Worm (Caenorhabditis elegans) whole organism, L2 larva: ENCODE measurements around the gene rod-1.

Experiments
- C34F6.9 ChIP-seq: fragments of 150-350 bp; optimal IDR thresholded peaks from 2 replicates; lab custom pipeline; 2014; ENCODE audit warnings: missing biosample characterization, missing genetic modification characterization
- F13H6.1 ChIP-seq: sonication (generic microtip); optimal IDR thresholded peaks from 2 replicates; lab custom pipeline; 2016; ENCODE audit warnings: missing genetic modification characterization, missing compliant biosample characterization
- R02D3.7 ChIP-seq: fragments of 150-350 bp; optimal IDR thresholded peaks from 2 replicates; lab custom pipeline; 2014; ENCODE audit warnings: missing biosample characterization, missing genetic modification characterization
- Y55F3AM.14 ChIP-seq: fragments of 200-800 bp; sonication (Bioruptor generic); optimal IDR thresholded peaks from 2 replicates; lab custom pipeline; 2018; ENCODE audit warnings: mild to moderate bottlenecking, missing genetic modification characterization, missing compliant biosample characterization
- ZK546.5 ChIP-seq: sonication (generic microtip); optimal IDR thresholded peaks from 2 replicates; lab custom pipeline; 2017; ENCODE audit warnings: missing biosample characterization, missing genetic modification characterization
- alr-1 ChIP-seq: fragments of 150-350 bp; optimal IDR thresholded peaks from 2 replicates; lab custom pipeline; 2014; ENCODE audit warnings: missing biosample characterization, missing genetic modification characterization
- ama-1 ChIP-seq: fragments of 150-350 bp; optimal IDR thresholded peaks from 2 replicates; lab custom pipeline; 2018; ENCODE audit warnings: inconsistent platforms
- blmp-1 ChIP-seq: sonication (generic microtip); optimal IDR thresholded peaks from 2 replicates; lab custom pipeline; 2017; ENCODE audit warnings: missing genetic modification characterization, mild to moderate bottlenecking, missing compliant biosample characterization, antibody characterized with exemption, moderate library complexity; ENCODE audit not compliant: insufficient read depth
- ceh-16 ChIP-seq: fragments of 150-350 bp; optimal IDR thresholded peaks from 2 replicates; lab custom pipeline; 2014; ENCODE audit warnings: missing biosample characterization, missing genetic modification characterization
- ceh-82 ChIP-seq: fragments of 150-350 bp; optimal IDR thresholded peaks from 2 replicates; lab custom pipeline; 2014; ENCODE audit warnings: missing biosample characterization, missing genetic modification characterization
- crh-2 ChIP-seq: sonication (generic microtip); optimal IDR thresholded peaks from 2 replicates; lab custom pipeline; 2017; ENCODE audit warnings: missing biosample characterization, missing genetic modification characterization
- dmd-4 ChIP-seq: sonication (generic microtip); optimal IDR thresholded peaks from 2 replicates; lab custom pipeline; 2017; ENCODE audit warnings: missing biosample characterization, missing genetic modification characterization
- egl-27 ChIP-seq: sonication (generic microtip); optimal IDR thresholded peaks from 3 replicates; lab custom pipeline; 2017; ENCODE audit warnings: missing biosample characterization, missing genetic modification reagents, missing genetic modification characterization
- elt-1 ChIP-seq: fragments of 150-350 bp; optimal IDR thresholded peaks from 2 replicates; lab custom pipeline; 2014; ENCODE audit warnings: missing biosample characterization, missing genetic modification characterization
- gmeb-1 ChIP-seq: fragments of 150-350 bp; optimal IDR thresholded peaks from 2 replicates; lab custom pipeline; 2014; ENCODE audit warnings: missing biosample characterization, missing genetic modification characterization
- lin-13 ChIP-seq: fragments of 150-350 bp; optimal IDR thresholded peaks from 2 replicates; lab custom pipeline; 2014; ENCODE audit warnings: missing biosample characterization, missing genetic modification reagents, missing genetic modification characterization
- lsy-2 ChIP-seq, 2 experiments: fragments of 150-350 bp in 1 of 2; sonication (generic microtip) in 1 of 2; optimal IDR thresholded peaks; 2 replicates each; lab custom pipeline; 2014 to 2017; ENCODE audit warnings: missing biosample characterization in 2 of 2, missing genetic modification characterization in 2 of 2
- mab-5 ChIP-seq: fragments of 150-350 bp; optimal IDR thresholded peaks from 2 replicates; lab custom pipeline; 2014; ENCODE audit warnings: missing biosample characterization, missing genetic modification characterization
- mbf-1 ChIP-seq: sonication (generic microtip); optimal IDR thresholded peaks from 2 replicates; lab custom pipeline; 2017; ENCODE audit warnings: missing biosample characterization, missing genetic modification characterization
- mdl-1 ChIP-seq, 2 experiments: fragments of 150-350 bp in 1 of 2; sonication (generic microtip) in 1 of 2; optimal IDR thresholded peaks; 2 replicates each; lab custom pipeline; 2017; ENCODE audit warnings: missing biosample characterization in 2 of 2, missing genetic modification characterization in 2 of 2
- nhr-10 ChIP-seq: sonication (generic microtip); optimal IDR thresholded peaks from 2 replicates; lab custom pipeline; 2017; ENCODE audit warnings: missing biosample characterization, missing genetic modification characterization
- nhr-11 ChIP-seq: fragments of 150-350 bp; optimal IDR thresholded peaks from 2 replicates; lab custom pipeline; 2014; ENCODE audit warnings: missing biosample characterization, missing genetic modification characterization
- nhr-12 ChIP-seq: fragments of 150-350 bp; optimal IDR thresholded peaks from 2 replicates; lab custom pipeline; 2014; ENCODE audit warnings: missing biosample characterization, missing genetic modification characterization
- nhr-129 ChIP-seq: fragments of 150-350 bp; optimal IDR thresholded peaks from 2 replicates; lab custom pipeline; 2014; ENCODE audit warnings: missing biosample characterization, missing genetic modification characterization
- nhr-21 ChIP-seq: fragments of 150-350 bp; optimal IDR thresholded peaks from 2 replicates; lab custom pipeline; 2014; ENCODE audit warnings: missing biosample characterization, missing genetic modification characterization
- nhr-237 ChIP-seq: fragments of 150-350 bp; optimal IDR thresholded peaks from 2 replicates; lab custom pipeline; 2014; ENCODE audit warnings: missing biosample characterization, missing genetic modification characterization
- nhr-25 ChIP-seq: fragments of 150-350 bp; sonication (generic microtip); optimal IDR thresholded peaks from 3 replicates; lab custom pipeline; 2014; ENCODE audit warnings: missing biosample characterization, missing genetic modification characterization
- nhr-6 ChIP-seq: fragments of 150-350 bp; optimal IDR thresholded peaks from 2 replicates; lab custom pipeline; 2014; ENCODE audit warnings: missing biosample characterization, missing genetic modification characterization
- sem-4 ChIP-seq: fragments of 150-350 bp; optimal IDR thresholded peaks from 2 replicates; lab custom pipeline; 2014; ENCODE audit warnings: missing biosample characterization, missing genetic modification reagents, missing genetic modification characterization
- skn-1 ChIP-seq: sonication (generic microtip); optimal IDR thresholded peaks from 2 replicates; lab custom pipeline; 2017; ENCODE audit warnings: missing biosample characterization, missing genetic modification characterization
- sma-3 ChIP-seq: sonication (generic microtip); optimal IDR thresholded peaks from 2 replicates; lab custom pipeline; 2016; ENCODE audit warnings: missing genetic modification reagents, missing genetic modification characterization, missing compliant biosample characterization
- sma-9 ChIP-seq, 2 experiments: fragments of 150-350 bp in 1 of 2; sonication (generic microtip) in 1 of 2; optimal IDR thresholded peaks; 2 replicates each; lab custom pipeline; 2014 to 2016; ENCODE audit warnings: missing genetic modification characterization in 2 of 2, mild to moderate bottlenecking in 1 of 2, missing biosample characterization in 1 of 2, missing compliant biosample characterization in 1 of 2, missing genetic modification reagents in 1 of 2, moderate library complexity in 1 of 2
- snpc-4 ChIP-seq: fragments of 150-350 bp; optimal IDR thresholded peaks from 2 replicates; lab custom pipeline; 2014; ENCODE audit warnings: missing biosample characterization, missing genetic modification characterization
- unc-55 ChIP-seq: fragments of 150-350 bp; sonication (generic microtip); optimal IDR thresholded peaks from 3 replicates; lab custom pipeline; 2014; ENCODE audit warnings: missing biosample characterization, missing genetic modification reagents, missing genetic modification characterization
- zag-1 ChIP-seq: fragments of 150-350 bp; optimal IDR thresholded peaks from 2 replicates; lab custom pipeline; 2014; ENCODE audit warnings: missing biosample characterization, missing genetic modification characterization
- ztf-1 ChIP-seq: fragments of 200-800 bp; sonication (Bioruptor generic); conservative IDR thresholded peaks from 2 replicates; pipeline ENCODE4 v1.3.6; 2022; ENCODE audit warnings: missing genetic modification characterization, missing compliant biosample characterization
- ztf-11 ChIP-seq: sonication (generic microtip); optimal IDR thresholded peaks from 2 replicates; lab custom pipeline; 2017; ENCODE audit warnings: missing biosample characterization, missing genetic modification characterization

Gene rod-1

DNA sequence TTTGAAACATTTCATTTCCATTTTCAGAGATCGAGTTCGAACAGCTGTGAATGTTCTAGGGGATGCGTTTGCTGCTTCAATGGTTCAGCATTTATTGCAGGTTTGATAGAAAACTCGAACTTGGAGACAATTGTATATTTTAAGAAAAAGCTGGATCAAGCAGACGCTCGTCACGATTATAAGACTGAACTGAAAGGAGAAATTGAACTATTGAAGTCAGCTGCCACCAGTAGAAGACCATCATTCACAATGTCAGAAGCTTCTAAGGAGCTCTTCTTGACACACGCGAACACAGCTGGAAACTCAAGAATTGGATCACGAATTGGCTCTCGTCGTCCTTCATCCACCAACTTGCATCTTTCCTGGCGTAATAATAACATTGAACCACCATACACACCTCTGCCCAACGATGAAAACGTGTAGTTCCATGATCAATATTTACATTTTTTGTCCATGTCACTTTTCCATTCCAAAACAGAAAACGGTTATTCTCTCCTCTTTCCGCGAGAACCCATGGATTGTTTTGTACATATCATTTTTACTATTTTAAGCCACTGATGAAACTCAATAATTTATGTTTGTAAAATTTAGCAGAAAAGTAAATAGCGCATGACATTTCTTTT lies 27.7 kb downstream of the rod-1 start (continued):
- no peak for TF ChIP-seq Y55F3AM.14 (GFP tag; lab: Kevin White, UChicago)
- TF ChIP-seq sma-9 (GFP tag; optimal IDR thresholded peaks at IDR 0.05; lab: Kevin White, UChicago), result peak; percentile 66
- no peak for TF ChIP-seq sma-9 (tag; optimal IDR thresholded peaks at IDR 0.05; lab: Kevin White, UChicago)
- peak; percentile 23 for TF ChIP-seq nhr-25 (tag; lab: Kevin White, UChicago)
- no peak for TF ChIP-seq dmd-4 (tag; lab: Kevin White, UChicago)
- TF ChIP-seq ztf-1, result no peak
- TF ChIP-seq mbf-1, result no peak
- TF ChIP-seq ama-1 (lab: Kevin White, UChicago), result peak; percentile 78
- no peak for TF ChIP-seq elt-1
- no peak for TF ChIP-seq ceh-82
- no peak for TF ChIP-seq mab-5 (tag; lab: Kevin White, UChicago)
- TF ChIP-seq mdl-1 (tag; optimal IDR thresholded peaks at IDR 0.05; lab: Kevin White, UChicago), result no peak
- TF ChIP-seq blmp-1 (tag; lab: Kevin White, UChicago), result no peak
- TF ChIP-seq snpc-4 (tag; lab: Kevin White, UChicago), result no peak
- TF ChIP-seq F13H6.1 (tag; lab: Kevin White, UChicago), result no peak
- no peak for TF ChIP-seq egl-27 (tag; lab: Kevin White, UChicago)
- peak in 1 of 2 experiments; percentile 33 for TF ChIP-seq lsy-2 (tag; optimal IDR thresholded peaks at IDR 0.05; lab: Kevin White, UChicago)
- no peak for TF ChIP-seq ceh-16 (tag; lab: Kevin White, UChicago)
- TF ChIP-seq skn-1 (tag; lab: Kevin White, UChicago), result no peak
- TF ChIP-seq ztf-11 (tag; lab: Kevin White, UChicago), result no peak
- no peak for TF ChIP-seq nhr-21

DNA sequence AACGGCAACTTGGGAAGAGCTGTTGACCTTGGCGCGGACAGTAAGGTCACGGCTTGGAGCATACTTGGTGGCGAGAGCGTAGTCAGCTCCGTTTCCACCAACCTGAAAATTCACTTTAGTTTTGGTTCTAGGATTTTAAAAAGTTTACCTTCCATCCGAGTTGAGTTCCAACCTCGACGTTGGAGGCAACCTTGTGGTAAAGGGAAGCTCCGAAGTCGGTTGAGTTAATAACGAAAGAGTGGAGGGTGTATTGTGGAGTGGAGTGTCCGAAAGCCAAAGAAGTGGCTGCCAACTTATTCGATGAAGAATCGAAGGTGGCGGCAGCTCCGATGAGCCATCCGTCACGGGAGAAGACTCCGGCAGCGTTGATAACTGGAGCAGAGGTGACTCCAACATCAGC lies 28.5 kb downstream of the rod-1 start:
- TF ChIP-seq zag-1 (tag; lab: Kevin White, UChicago) (no peak), skn-1 (tag; lab: Kevin White, UChicago) (no peak), ZK546.5 (tag; lab: Kevin White, UChicago) (no peak), nhr-6 (tag; lab: Kevin White, UChicago) (no peak), mbf-1 (no peak), unc-55 (GFP tag; lab: Kevin White, UChicago) (no peak), nhr-12 (no peak), R02D3.7 (tag; lab: Kevin White, UChicago) (no peak), nhr-237 (tag; lab: Kevin White, UChicago) (no peak)

DNA sequence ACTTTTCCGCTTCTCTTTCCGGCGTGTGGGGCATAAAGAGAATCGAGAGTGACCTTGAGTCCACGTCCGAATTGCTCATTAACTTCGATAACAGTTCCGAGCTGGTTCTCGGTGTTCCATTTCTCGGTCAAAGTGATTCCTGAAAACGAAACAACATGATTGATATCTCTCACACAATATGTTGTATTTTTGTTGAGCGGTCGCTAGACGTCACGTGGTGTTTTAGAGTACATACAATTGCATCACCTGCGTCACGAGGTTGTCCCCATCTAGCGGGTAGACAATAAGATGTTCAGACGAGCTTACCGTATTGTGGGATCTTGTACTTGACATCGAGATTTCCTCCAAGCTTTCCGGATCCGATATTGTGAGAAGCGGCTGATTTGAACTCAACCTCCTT lies 29.1 kb downstream of the rod-1 start:
- TF ChIP-seq lsy-2 (tag; optimal IDR thresholded peaks at IDR 0.05; lab: Kevin White, UChicago) (peak in 1 of 2 experiments; percentile 61), nhr-129 (tag; lab: Kevin White, UChicago) (peak; percentile 99), nhr-10 (tag; lab: Kevin White, UChicago) (no peak), F13H6.1 (tag; lab: Kevin White, UChicago) (peak; percentile 35), nhr-21 (peak; percentile 65), nhr-11 (tag; lab: Kevin White, UChicago) (no peak), sem-4 (tag; lab: Kevin White, UChicago) (peak; percentile 22), ceh-16 (tag; lab: Kevin White, UChicago) (no peak), nhr-25 (tag; lab: Kevin White, UChicago) (peak; percentile 58), gmeb-1 (tag; lab: Kevin White, UChicago) (peak; percentile 56), C34F6.9 (tag; lab: Kevin White, UChicago) (peak; percentile 24), ama-1 (lab: Kevin White, UChicago) (peak; percentile 35), sma-9 (GFP tag; optimal IDR thresholded peaks at IDR 0.05; lab: Kevin White, UChicago) (peak; percentile 62), sma-9 (tag; optimal IDR thresholded peaks at IDR 0.05; lab: Kevin White, UChicago) (no peak), lin-13 (GFP tag; lab: Kevin White, UChicago) (peak; percentile 21), mdl-1 (tag; optimal IDR thresholded peaks at IDR 0.05; lab: Kevin White, UChicago) (peak in 1 of 2 experiments; percentile 1), sma-3 (peak; percentile 28), unc-55 (GFP tag; lab: Kevin White, UChicago) (no peak), ztf-11 (tag; lab: Kevin White, UChicago) (no peak), crh-2 (tag; lab: Kevin White, UChicago) (peak; percentile 29), ceh-82 (no peak), alr-1 (no peak), Y55F3AM.14 (GFP tag; lab: Kevin White, UChicago) (no peak), elt-1 (no peak)
